Worm (Caenorhabditis elegans) whole organism, young adult: Measurements from ENCODE around the gene sra-6.

ENCODE experiments used
- D2030.7 ChIP-seq: fragments of 200-800 bp; sonication (Bioruptor generic); IDR thresholded peaks from 2 replicates; pipeline ENCODE4 v1.3.6; 2022; ENCODE audit warnings: missing genetic modification reagents, missing genetic modification characterization, missing compliant biosample characterization
- F22D6.2 ChIP-seq: sonication (generic microtip); optimal IDR thresholded peaks from 2 replicates; lab custom pipeline; 2016; ENCODE audit warnings: mild to moderate bottlenecking, missing genetic modification characterization, missing compliant biosample characterization
- F33H1.4 ChIP-seq: fragments of 200-800 bp; sonication (Bioruptor generic); IDR thresholded peaks from 2 replicates; pipeline ENCODE4 v1.3.6; 2022; ENCODE audit warnings: missing genetic modification reagents, missing genetic modification characterization, missing compliant biosample characterization
- F52B5.7 ChIP-seq: sonication (generic microtip); optimal IDR thresholded peaks from 2 replicates; lab custom pipeline; 2016; ENCODE audit warnings: mild to moderate bottlenecking, missing genetic modification characterization, missing compliant biosample characterization
- F55B11.4 ChIP-seq: sonication (generic microtip); optimal IDR thresholded peaks from 2 replicates; lab custom pipeline; 2016; ENCODE audit warnings: missing compliant biosample characterization, missing genetic modification characterization, borderline replicate concordance; ENCODE audit not compliant: insufficient read depth
- F57A8.1 ChIP-seq: fragments of 200-800 bp; sonication (Bioruptor generic); optimal IDR thresholded peaks from 2 replicates; lab custom pipeline; 2018; ENCODE audit warnings: mild to moderate bottlenecking, missing genetic modification characterization, moderate library complexity, missing compliant biosample characterization
- K11D2.4 ChIP-seq: fragments of 200-800 bp; sonication (Bioruptor generic); IDR thresholded peaks from 2 replicates; pipeline ENCODE4 v1.3.6; 2022; ENCODE audit warnings: missing genetic modification reagents, missing genetic modification characterization, missing compliant biosample characterization
- akir-1 ChIP-seq: fragments of 200-800 bp; sonication (Bioruptor generic); optimal IDR thresholded peaks from 2 replicates; lab custom pipeline; 2018; ENCODE audit warnings: mild to moderate bottlenecking, missing genetic modification characterization, moderate library complexity, missing compliant biosample characterization
- aptf-2 ChIP-seq: fragments of 200-800 bp; sonication (Bioruptor generic); conservative IDR thresholded peaks from 2 replicates; pipeline ENCODE4 v1.3.6; 2022; ENCODE audit warnings: missing genetic modification reagents, missing genetic modification characterization, missing compliant biosample characterization
- atf-7 ChIP-seq: sonication (generic microtip); optimal IDR thresholded peaks from 2 replicates; lab custom pipeline; 2017; ENCODE audit warnings: mild to moderate bottlenecking, missing genetic modification characterization, missing compliant biosample characterization
- athp-1 ChIP-seq: sonication (generic microtip); optimal IDR thresholded peaks from 2 replicates; lab custom pipeline; 2017; ENCODE audit warnings: mild to moderate bottlenecking, missing genetic modification characterization, missing compliant biosample characterization
- bed-1 ChIP-seq: fragments of 200-800 bp; sonication (Bioruptor generic); IDR thresholded peaks from 2 replicates; pipeline ENCODE4 v1.3.6; 2022; ENCODE audit warnings: missing genetic modification reagents, missing genetic modification characterization, missing compliant biosample characterization
- ceh-100 ChIP-seq: fragments of 200-800 bp; sonication (Bioruptor generic); IDR thresholded peaks from 2 replicates; pipeline ENCODE4 v1.3.6; 2022; ENCODE audit warnings: missing genetic modification reagents, missing genetic modification characterization, missing compliant biosample characterization
- ceh-58 ChIP-seq: fragments of 200-800 bp; sonication (Bioruptor generic); IDR thresholded peaks from 2 replicates; pipeline ENCODE4 v1.3.6; 2022; ENCODE audit warnings: missing genetic modification characterization, missing compliant biosample characterization
- die-1 ChIP-seq: sonication (generic microtip); optimal IDR thresholded peaks from 2 replicates; lab custom pipeline; 2016; ENCODE audit warnings: missing genotype, mild to moderate bottlenecking, missing genetic modification characterization, missing compliant biosample characterization
- dox-1 ChIP-seq: fragments of 200-800 bp; sonication (Bioruptor generic); IDR thresholded peaks from 2 replicates; pipeline ENCODE4 v1.3.6; 2022; ENCODE audit warnings: missing genetic modification reagents, missing genetic modification characterization, missing compliant biosample characterization
- dpl-1 ChIP-seq: fragments of 150-350 bp; optimal IDR thresholded peaks from 2 replicates; lab custom pipeline; 2014; ENCODE audit warnings: missing biosample characterization, missing genetic modification reagents, missing genetic modification characterization
- efl-1 ChIP-seq: fragments of 150-350 bp; optimal IDR thresholded peaks from 2 replicates; lab custom pipeline; 2014; ENCODE audit warnings: missing biosample characterization, missing genetic modification reagents, missing genetic modification characterization
- ekl-4 ChIP-seq: fragments of 200-800 bp; sonication (Bioruptor generic); IDR thresholded peaks from 2 replicates; pipeline ENCODE4 v1.3.6; 2022; ENCODE audit warnings: missing genetic modification reagents, missing genetic modification characterization, missing compliant biosample characterization
- hmg-1.2 ChIP-seq: fragments of 200-800 bp; sonication (Bioruptor generic); IDR thresholded peaks from 2 replicates; pipeline ENCODE4 v1.3.6; 2022; ENCODE audit warnings: missing genetic modification reagents, missing genetic modification characterization, missing compliant biosample characterization
- hrde-1 ChIP-seq: sonication (generic microtip); optimal IDR thresholded peaks from 2 replicates; lab custom pipeline; 2016; ENCODE audit warnings: missing genetic modification characterization, mild to moderate bottlenecking, missing compliant biosample characterization, moderate library complexity, missing genotype, missing genetic modification reagents, borderline replicate concordance
- lin-54 ChIP-seq: fragments of 200-800 bp; sonication (Bioruptor generic); optimal IDR thresholded peaks from 2 replicates; lab custom pipeline; 2018; ENCODE audit warnings: mild to moderate bottlenecking, missing genetic modification characterization, missing compliant biosample characterization
- lir-1 ChIP-seq: fragments of 200-800 bp; sonication (Bioruptor generic); conservative IDR thresholded peaks from 2 replicates; pipeline ENCODE4 v1.3.6; 2022; ENCODE audit warnings: missing genetic modification reagents, missing genetic modification characterization, missing compliant biosample characterization
- lsl-1 ChIP-seq: fragments of 200-800 bp; sonication (Bioruptor generic); optimal IDR thresholded peaks from 2 replicates; lab custom pipeline; 2018; ENCODE audit warnings: mild to moderate bottlenecking, missing genetic modification characterization, moderate library complexity, missing compliant biosample characterization
- madf-10 ChIP-seq: sonication (generic microtip); optimal IDR thresholded peaks from 2 replicates; lab custom pipeline; 2016; ENCODE audit warnings: mild to moderate bottlenecking, missing genetic modification characterization, missing compliant biosample characterization
- madf-6 ChIP-seq: fragments of 200-800 bp; sonication (Bioruptor generic); IDR thresholded peaks from 2 replicates; pipeline ENCODE4 v1.3.6; 2022; ENCODE audit warnings: missing genetic modification reagents, missing genetic modification characterization, missing compliant biosample characterization
- madf-8 ChIP-seq: fragments of 200-800 bp; sonication (Bioruptor generic); conservative IDR thresholded peaks from 2 replicates; pipeline ENCODE4 v1.3.6; 2022; ENCODE audit warnings: missing genetic modification reagents, missing genetic modification characterization, missing compliant biosample characterization
- mel-28 ChIP-seq: sonication (generic microtip); optimal IDR thresholded peaks from 2 replicates; lab custom pipeline; 2016; ENCODE audit warnings: borderline replicate concordance, mild to moderate bottlenecking, missing genetic modification characterization, missing compliant biosample characterization
- nfya-1 ChIP-seq: sonication (generic microtip); optimal IDR thresholded peaks from 2 replicates; lab custom pipeline; 2017; ENCODE audit warnings: antibody characterized with exemption, missing compliant biosample characterization, missing genetic modification characterization, borderline replicate concordance; ENCODE audit not compliant: insufficient read depth
- nhr-27 ChIP-seq: fragments of 200-800 bp; sonication (Bioruptor generic); optimal IDR thresholded peaks from 2 replicates; lab custom pipeline; 2018; ENCODE audit warnings: mild to moderate bottlenecking, missing genetic modification characterization, moderate library complexity, missing compliant biosample characterization
- pbrm-1 ChIP-seq: fragments of 200-800 bp; sonication (Bioruptor generic); IDR thresholded peaks from 2 replicates; pipeline ENCODE4 v1.3.6; 2022; ENCODE audit warnings: missing genetic modification reagents, missing genetic modification characterization, missing compliant biosample characterization
- pha-4 ChIP-seq: fragments of 150-350 bp; sonication (generic microtip); optimal IDR thresholded peaks from 2 replicates; lab custom pipeline; 2014; ENCODE audit warnings: missing biosample characterization, missing genetic modification reagents, missing genetic modification characterization
- rec-8 ChIP-seq, 2 experiments: sonication (generic microtip); optimal IDR thresholded peaks; 2 replicates each; lab custom pipeline; 2016; ENCODE audit warnings: mild to moderate bottlenecking in 2 of 2, missing genetic modification characterization in 2 of 2, missing genetic modification reagents in 2 of 2, missing genotype in 2 of 2, missing biosample characterization in 1 of 2, missing compliant biosample characterization in 1 of 2, moderate library complexity in 1 of 2
- repo-1 ChIP-seq: sonication (generic microtip); optimal IDR thresholded peaks from 2 replicates; lab custom pipeline; 2017; ENCODE audit warnings: mild to moderate bottlenecking, missing genetic modification characterization, missing compliant biosample characterization
- snpc-1.3 ChIP-seq: sonication (generic microtip); optimal IDR thresholded peaks from 2 replicates; lab custom pipeline; 2017; ENCODE audit warnings: missing genetic modification characterization, mild to moderate bottlenecking, missing compliant biosample characterization, antibody characterized with exemption, moderate library complexity, missing genotype, missing genetic modification reagents; ENCODE audit not compliant: insufficient read depth
- somi-1 ChIP-seq: fragments of 200-800 bp; sonication (Bioruptor generic); optimal IDR thresholded peaks from 2 replicates; lab custom pipeline; 2018; ENCODE audit warnings: mild to moderate bottlenecking, missing genetic modification characterization, missing compliant biosample characterization
- sptf-2 ChIP-seq: fragments of 200-800 bp; sonication (Bioruptor generic); optimal IDR thresholded peaks from 2 replicates; lab custom pipeline; 2018; ENCODE audit warnings: mild to moderate bottlenecking, missing genetic modification characterization, missing compliant biosample characterization
- tbx-9 ChIP-seq: sonication (generic microtip); optimal IDR thresholded peaks from 2 replicates; lab custom pipeline; 2016; ENCODE audit warnings: borderline replicate concordance, missing genetic modification characterization, inconsistent platforms, missing compliant biosample characterization
- unc-62 ChIP-seq: fragments of 150-350 bp; optimal IDR thresholded peaks from 2 replicates; lab custom pipeline; 2014; ENCODE audit warnings: missing biosample characterization, missing genetic modification reagents, missing genetic modification characterization
- zim-3 ChIP-seq: sonication (generic microtip); optimal IDR thresholded peaks from 2 replicates; lab custom pipeline; 2017; ENCODE audit warnings: mild to moderate bottlenecking, missing genetic modification characterization, moderate library complexity, missing compliant biosample characterization
- ztf-18 ChIP-seq: sonication (generic microtip); optimal IDR thresholded peaks from 2 replicates; lab custom pipeline; 2016; ENCODE audit warnings: missing genotype, mild to moderate bottlenecking, missing genetic modification characterization, missing compliant biosample characterization
- ztf-26 ChIP-seq: sonication (generic microtip); optimal IDR thresholded peaks from 2 replicates; lab custom pipeline; 2017; ENCODE audit warnings: missing genetic modification characterization, missing compliant biosample characterization
- ztf-28 ChIP-seq: fragments of 200-800 bp; sonication (Bioruptor generic); IDR thresholded peaks from 2 replicates; pipeline ENCODE4 v1.3.6; 2022; ENCODE audit warnings: missing genetic modification reagents, missing genetic modification characterization, missing compliant biosample characterization

The sra-6 gene

ce11 chrII:9596401-9596800 lies 45.8 kb upstream of the sra-6 start, which contains the start of gene E02H1.6:
E02H1.6 (plus strand) TSS chrII:9596701.
- no peak for TF ChIP-seq die-1
- no peak for TF ChIP-seq F57A8.1
- TF ChIP-seq ceh-58 (GFP tag; lab: Robert Waterston, UW): no peak
- TF ChIP-seq efl-1 (GFP tag; lab: Kevin White, UChicago): no peak
- no peak for TF ChIP-seq tbx-9
- TF ChIP-seq nhr-27: no peak

ce11 chrII:9594924-9595323 lies 44.3 kb upstream of the sra-6 start, which contains the start of gene E02H1.5:
E02H1.5 (plus strand) TSS chrII:9595224.
- TF ChIP-seq ekl-4 (GFP tag; lab: Robert Waterston, UW) (no peak), hmg-1.2 (GFP tag; lab: Robert Waterston, UW) (0 out of 2 replicates have a peak, but pooled peaks have one; percentile 4)
- TF ChIP-seq, all 124 proteins: peak for 1

ce11 chrII:9592737-9593136 lies 42.1 kb upstream of the sra-6 start, which contains the start of gene parp-2:
parp-2 (plus strand) TSS chrII:9593037.
- TF ChIP-seq ztf-18 (tag; lab: Kevin White, UChicago) (no peak), madf-8 (no peak), pbrm-1 (GFP tag; lab: Robert Waterston, UW) (no peak), ztf-26 (tag; lab: Kevin White, UChicago) (no peak), F22D6.2 (tag; lab: Kevin White, UChicago) (no peak), F52B5.7 (tag; lab: Kevin White, UChicago) (no peak), K11D2.4 (no peak), lir-1 (GFP tag; lab: Robert Waterston, UW) (no peak), mel-28 (tag; lab: Kevin White, UChicago) (no peak), bed-1 (no peak), aptf-2 (no peak), tbx-9 (no peak)

- TF ChIP-seq dox-1 (GFP tag; lab: Robert Waterston, UW) (peak; percentile 37; the same call in 1 of the 2 replicates), lin-54 (GFP tag; lab: Kevin White, UChicago) (peak; percentile 35), atf-7 (tag; lab: Kevin White, UChicago) (no peak), K11D2.4 (peak; percentile 76; the same call in 1 of the 2 replicates), hrde-1 (no peak), pha-4 (tag; lab: Kevin White, UChicago) (no peak), madf-6 (GFP tag; lab: Robert Waterston, UW) (peak; percentile 70; the same call in 1 of the 2 replicates), somi-1 (GFP tag; lab: Kevin White, UChicago) (no peak), rec-8 (tag; optimal IDR thresholded peaks at IDR 0.05; lab: Kevin White, UChicago) (peak in 1 of 2 experiments; percentile 68), F55B11.4 (no peak), D2030.7 (GFP tag; lab: Robert Waterston, UW) (no peak), bed-1 (no peak), snpc-1.3 (tag; lab: Kevin White, UChicago) (no peak), nfya-1 (tag; lab: Kevin White, UChicago) (no peak), nhr-27 (no peak), F33H1.4 (GFP tag; lab: Robert Waterston, UW) (peak; percentile 57), dpl-1 (no peak), lir-1 (GFP tag; lab: Robert Waterston, UW) (peak; percentile 50; the same call in 1 of the 2 replicates), madf-8 (peak; percentile 29; the same call in 1 of the 2 replicates), unc-62 (GFP tag; lab: Kevin White, UChicago) (no peak), lsl-1 (GFP tag; lab: Kevin White, UChicago) (peak; percentile 27), sptf-2 (no peak), zim-3 (tag; lab: Kevin White, UChicago) (no peak), madf-10 (tag; lab: Kevin White, UChicago) (peak; percentile 32), ztf-28 (GFP tag; lab: Robert Waterston, UW) (peak; percentile 64; the same call in 1 of the 2 replicates), ceh-100 (GFP tag; lab: Robert Waterston, UW) (peak; percentile 57), repo-1 (tag; lab: Kevin White, UChicago) (no peak), akir-1 (GFP tag; lab: Kevin White, UChicago) (peak; percentile 33), athp-1 (tag; lab: Kevin White, UChicago) (peak; percentile 44)
Observed at ce11 chrII:9591071-9591470, 40.5 kb upstream of the sra-6 start, which contains the start of the genes E02H1.1 and tag-124. E02H1.1 (minus strand) TSS chrII:9591164. tag-124 (plus strand) TSS chrII:9591292.
